Worm (Caenorhabditis elegans): ENCODE measurements around the gene Y37E11AR.7.

Y37E11AR.7 gene

DNA sequence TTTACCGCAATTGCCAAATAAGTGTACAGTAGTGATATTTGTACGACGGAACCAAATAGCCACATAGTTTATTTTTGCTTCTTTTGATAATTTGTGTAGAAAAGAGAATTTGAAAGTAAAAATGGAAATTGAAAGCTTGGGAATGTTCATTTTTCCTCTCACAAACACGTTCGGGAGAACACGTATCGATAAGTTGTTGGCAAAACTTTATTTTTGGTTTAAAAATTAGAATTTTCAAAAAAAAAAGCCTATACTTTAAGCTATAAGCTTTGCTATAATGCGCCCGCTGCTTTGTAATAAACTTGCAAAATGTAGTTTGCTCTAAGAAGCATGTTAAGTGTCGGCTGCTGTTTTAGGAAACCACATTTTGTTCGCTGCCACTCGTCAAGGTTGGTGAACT, at the start of gene Y37E11AR.7:
Gene Y37E11AR.7, minus strand, starts transcription at position 101 of the 400 bp plus-strand sequence.
- TF ChIP-seq unc-62 (GFP tag; optimal IDR thresholded peaks at IDR 0.05): no peak

DNA sequence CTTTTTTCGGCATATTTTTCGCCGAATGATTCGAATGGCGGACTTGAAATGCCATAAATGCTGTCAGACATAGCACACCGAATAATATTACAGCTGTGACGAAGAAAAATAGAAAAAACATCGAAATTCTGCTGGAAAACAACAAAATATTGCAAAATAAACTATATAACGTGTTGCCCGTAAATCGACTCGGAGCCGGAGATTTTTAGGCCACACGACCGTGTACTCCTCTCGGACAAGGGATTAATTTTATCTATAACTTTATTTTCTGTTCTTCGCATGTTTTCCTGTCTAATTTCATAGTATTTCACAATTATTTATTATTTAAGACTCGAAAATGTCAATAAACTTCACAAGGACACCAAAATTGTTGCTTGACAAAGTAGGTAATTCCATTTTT, 48.0 kb upstream of the Y37E11AR.7 start, which contains the start of the genes algn-14 and M02B7.2:
Gene algn-14, minus strand, starts transcription at position 175 of the 400 bp plus-strand sequence.
Gene M02B7.2, plus strand, starts transcription at position 330 of the 400 bp plus-strand sequence.
- TF ChIP-seq unc-62 (GFP tag; optimal IDR thresholded peaks at IDR 0.05): no peak

DNA sequence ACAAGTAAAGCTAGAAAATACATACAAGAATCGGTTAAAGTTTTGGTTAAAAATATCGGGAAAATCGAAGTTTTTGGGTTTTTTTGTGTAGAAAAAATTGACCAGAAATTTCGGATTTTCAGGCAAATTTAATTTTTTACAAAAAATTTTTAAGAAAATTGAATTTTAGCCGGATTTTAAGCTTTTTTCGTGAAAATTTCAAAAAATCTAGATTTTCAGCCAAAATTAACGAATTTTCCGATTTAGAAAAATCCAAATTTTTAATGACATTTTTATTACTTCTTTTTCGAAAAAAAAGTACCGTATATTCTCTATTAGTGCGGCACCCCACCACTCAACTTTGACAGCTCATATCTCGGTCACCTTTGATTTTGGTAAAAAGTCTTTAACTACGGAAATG, 45.7 kb upstream of the Y37E11AR.7 start, which contains the start of gene osm-3:
Gene osm-3, minus strand, starts transcription at position 101 of the 400 bp plus-strand sequence.
- no peak for TF ChIP-seq unc-62 (GFP tag; optimal IDR thresholded peaks at IDR 0.05)

DNA sequence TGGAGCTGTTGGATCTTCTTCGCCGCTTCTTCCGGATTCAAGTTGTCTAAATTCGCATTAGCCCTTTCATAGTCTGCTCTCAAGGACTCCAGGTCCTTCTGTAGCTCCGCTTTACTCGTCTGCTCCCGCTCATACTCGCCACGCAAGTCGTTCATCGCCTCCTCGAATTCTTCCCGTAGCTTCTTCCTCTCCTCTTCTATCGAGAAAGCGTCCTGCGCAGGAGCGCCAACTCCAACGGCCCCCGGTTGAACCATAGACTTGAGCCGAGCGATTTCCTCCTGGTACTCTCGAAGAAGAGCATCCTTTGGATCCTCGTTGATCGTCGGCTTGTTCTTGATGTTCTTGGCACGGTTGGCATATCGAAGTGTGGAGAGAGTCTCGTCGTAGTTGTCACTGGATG, 42.2 kb upstream of the Y37E11AR.7 start:
- no peak for TF ChIP-seq unc-62 (GFP tag; optimal IDR thresholded peaks at IDR 0.05)

DNA sequence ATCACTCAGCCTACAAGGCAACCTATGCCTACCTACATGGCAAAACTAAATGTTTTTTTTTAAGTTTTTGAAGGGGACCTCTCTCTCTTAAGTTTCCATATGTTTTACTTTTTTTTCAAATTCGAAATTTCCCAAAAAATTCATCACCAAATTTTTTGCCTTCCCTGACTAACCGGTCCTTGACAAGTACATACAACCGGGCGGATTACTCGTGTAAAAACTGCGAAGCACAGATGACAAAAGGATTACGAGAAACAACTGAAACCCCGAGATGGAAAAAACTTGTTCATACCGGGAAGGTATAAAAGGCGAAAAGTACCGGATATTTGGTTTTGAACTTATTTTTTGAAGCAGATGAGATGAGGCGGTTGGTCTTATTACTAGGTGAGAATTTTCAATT, 39.2 kb upstream of the Y37E11AR.7 start, which contains the start of gene K09B3.1:
Gene K09B3.1, plus strand, starts transcription at position 301 of the 400 bp plus-strand sequence.
- TF ChIP-seq unc-62 (GFP tag; optimal IDR thresholded peaks at IDR 0.05): no peak

DNA sequence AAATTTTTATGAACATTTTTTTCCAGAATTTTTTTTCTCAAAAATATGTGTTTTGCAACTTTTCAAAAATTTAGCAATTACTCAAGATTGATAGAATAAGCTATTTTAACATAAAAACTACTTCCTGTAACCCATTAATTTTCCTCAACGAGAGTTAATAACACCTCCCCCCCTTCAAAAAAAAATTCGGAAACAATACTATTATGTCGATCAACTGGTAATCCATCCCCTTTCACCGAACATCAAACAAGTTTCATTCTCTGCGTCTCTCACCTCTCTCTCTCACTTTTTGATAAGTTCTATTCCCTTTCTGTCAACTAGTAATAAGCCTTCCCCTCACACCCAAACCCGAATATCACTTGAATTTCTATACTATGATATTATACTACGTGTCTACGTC, 28.7 kb upstream of the Y37E11AR.7 start, which contains the start of gene glct-6:
Gene glct-6, plus strand, starts transcription at position 301 of the 400 bp plus-strand sequence.
- TF ChIP-seq unc-62 (GFP tag; optimal IDR thresholded peaks at IDR 0.05): no peak

DNA sequence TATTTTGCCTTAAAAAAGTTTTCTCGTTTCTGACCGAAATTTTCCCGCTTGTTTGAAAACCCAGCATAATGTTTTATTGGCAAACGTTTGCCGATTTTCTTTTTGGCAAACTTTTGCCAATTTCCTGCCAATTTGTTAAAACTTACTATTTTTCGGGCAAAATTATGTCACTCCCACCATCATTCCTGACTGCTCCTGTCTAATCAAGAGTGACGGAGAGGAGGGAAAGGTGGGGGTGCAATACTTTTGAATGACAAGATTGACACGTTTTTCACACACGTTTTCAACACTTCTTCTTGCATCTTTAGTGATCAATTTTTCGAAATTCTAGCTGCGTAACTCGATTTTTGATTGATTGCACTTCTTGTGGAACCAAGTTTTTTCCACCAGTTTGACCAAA, 26.3 kb upstream of the Y37E11AR.7 start:
- TF ChIP-seq unc-62 (GFP tag; optimal IDR thresholded peaks at IDR 0.05): no peak

DNA sequence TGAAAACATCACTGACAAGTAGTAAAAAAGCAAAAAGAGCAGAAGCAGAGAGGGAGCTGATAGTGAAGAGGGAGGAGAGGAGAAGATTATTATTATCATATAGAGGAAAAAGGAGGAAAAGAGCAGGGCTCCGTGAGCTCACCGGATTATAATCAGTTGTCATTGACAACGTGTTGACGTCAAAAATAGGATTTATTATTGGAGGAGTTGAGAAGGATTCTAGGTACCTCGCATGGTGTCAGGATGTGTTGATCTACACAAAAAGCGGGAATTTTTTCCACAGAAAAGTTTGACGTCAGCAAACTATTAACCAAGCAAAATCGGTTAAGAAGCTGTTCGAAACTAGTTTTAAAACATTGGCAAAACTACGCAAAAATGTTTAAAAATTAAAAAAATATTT, 18.9 kb upstream of the Y37E11AR.7 start:
- TF ChIP-seq unc-62 (GFP tag; optimal IDR thresholded peaks at IDR 0.05): no peak

DNA sequence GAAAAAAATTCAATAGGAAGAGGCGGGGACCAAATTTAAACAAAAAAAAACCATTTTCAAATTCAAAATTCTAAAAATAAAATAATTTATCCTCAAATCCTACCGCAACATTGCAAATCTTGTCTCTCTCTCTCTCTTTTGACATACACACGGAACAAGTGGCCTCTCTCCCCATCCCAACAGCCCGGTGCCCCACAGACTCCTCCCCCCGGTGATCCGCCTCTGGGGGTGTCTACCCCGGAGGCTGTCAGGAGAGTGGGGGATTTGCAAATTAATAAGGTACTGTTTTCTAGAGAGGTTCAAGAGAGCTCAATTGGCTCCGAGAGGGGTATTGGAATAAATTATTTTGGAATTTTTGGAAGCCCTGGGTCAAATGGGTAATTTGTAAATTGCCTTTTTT, 12.5 kb upstream of the Y37E11AR.7 start:
- TF ChIP-seq unc-62 (GFP tag; optimal IDR thresholded peaks at IDR 0.05): no peak

DNA sequence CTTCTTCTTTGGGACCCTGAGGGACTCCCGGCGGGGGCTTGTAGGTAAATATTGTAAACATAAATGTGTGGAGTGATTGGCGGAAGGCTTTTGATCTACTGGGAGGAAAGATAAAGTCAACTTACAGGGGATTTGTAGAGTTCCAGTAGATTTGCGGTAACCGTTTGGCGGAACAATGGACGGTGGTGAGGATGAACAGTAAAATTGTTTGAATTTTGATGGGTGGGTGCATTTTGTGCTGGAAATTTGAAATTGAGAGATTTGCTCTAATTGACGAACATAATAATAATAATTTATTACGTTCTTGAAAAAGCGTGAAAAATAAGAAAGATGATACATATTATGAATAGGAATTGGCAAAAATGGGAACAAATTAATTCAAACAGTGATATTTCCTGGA, 11.3 kb upstream of the Y37E11AR.7 start, which contains the start of gene vab-2:
Gene vab-2, minus strand, starts transcription at position 238 of the 400 bp plus-strand sequence.
- no peak for TF ChIP-seq unc-62 (GFP tag; optimal IDR thresholded peaks at IDR 0.05)

DNA sequence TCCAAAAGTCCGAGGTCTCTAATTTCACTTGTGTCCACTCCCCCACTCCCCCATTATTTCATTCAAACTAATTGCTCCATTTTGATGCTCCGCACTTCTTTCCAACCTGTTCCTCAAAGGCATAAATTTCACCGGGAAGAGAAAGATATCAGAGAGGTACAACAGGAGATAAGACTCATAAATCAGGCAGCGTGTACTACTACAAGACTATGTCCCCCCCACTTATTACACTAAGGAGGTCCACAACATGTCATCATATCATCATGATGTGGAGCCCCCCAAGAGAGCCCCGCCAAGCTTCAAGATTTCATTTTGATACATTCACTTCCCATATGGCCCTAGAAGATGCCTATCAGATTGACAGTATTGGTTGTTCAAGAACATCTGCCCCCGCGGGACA, 10.2 kb upstream of the Y37E11AR.7 start:
- TF ChIP-seq unc-62 (GFP tag; optimal IDR thresholded peaks at IDR 0.05): no peak

DNA sequence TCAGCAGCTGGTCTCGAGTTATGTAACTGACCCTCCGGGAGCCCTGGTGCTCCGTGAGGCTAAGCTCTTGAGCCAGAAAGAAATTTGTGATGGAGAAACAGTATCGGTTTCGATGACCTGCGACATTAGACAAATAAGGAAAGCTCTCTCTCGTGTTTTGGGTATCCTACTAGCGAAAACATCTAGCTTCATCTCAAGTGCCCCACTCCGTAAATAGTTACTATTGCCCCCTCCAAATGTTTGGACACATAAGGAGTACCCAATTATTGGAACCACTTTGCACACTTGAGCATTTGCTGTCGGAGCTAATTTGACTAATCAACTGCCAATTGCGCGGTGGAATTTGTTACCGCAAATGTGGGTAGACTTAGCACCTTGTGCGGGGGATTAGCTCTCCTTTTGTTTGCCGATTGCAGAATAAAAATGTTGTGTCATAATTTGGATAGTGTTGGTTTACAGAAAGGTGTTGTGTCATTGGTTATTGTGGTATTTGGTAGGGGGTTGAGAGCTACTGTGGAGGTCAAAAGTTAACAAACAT, 8.8 kb upstream of the Y37E11AR.7 start:
- no peak for TF ChIP-seq unc-62 (GFP tag; optimal IDR thresholded peaks at IDR 0.05)

DNA sequence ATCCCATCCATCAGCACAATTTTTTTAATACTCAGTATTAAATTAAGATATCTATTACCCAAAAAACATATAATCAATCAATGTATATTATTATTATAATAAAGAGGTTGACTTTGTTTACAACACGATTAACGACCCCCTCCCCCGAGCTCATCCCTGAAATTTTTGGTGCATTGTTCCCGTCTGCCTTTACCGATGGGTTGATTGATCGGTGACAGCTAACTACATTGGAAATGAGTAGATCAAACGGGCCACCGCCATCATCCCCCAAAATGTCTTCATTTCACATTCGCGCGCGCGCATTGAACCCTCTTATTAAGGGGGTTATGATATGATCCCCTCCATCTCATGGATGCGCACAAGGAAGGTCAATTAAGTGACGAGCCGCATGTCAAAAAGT, 4.6 kb upstream of the Y37E11AR.7 start:
- TF ChIP-seq unc-62 (GFP tag; optimal IDR thresholded peaks at IDR 0.05): no peak

DNA sequence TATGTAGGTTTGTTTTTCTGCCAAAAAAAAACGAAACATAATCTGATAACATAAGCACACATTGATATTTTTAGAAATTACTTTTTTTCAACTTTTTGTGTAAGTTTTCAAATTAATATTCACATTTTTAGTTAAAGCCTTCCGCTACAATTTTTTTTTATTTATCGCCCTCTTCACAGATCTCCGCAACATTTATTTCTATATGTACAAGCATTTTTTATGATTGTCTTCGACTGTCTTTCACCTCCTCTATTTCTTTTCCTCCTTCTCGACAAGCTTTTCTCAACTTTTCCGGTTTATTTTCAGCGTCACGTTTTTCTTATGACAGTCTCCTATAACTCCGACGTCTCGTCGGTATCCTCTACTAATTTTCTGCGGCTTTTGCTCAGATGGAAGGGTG, 666 bp upstream of the Y37E11AR.7 start, which contains the start of gene best-20:
Gene best-20, plus strand, starts transcription at position 301 of the 400 bp plus-strand sequence.
- no peak for TF ChIP-seq unc-62 (GFP tag; optimal IDR thresholded peaks at IDR 0.05)

DNA sequence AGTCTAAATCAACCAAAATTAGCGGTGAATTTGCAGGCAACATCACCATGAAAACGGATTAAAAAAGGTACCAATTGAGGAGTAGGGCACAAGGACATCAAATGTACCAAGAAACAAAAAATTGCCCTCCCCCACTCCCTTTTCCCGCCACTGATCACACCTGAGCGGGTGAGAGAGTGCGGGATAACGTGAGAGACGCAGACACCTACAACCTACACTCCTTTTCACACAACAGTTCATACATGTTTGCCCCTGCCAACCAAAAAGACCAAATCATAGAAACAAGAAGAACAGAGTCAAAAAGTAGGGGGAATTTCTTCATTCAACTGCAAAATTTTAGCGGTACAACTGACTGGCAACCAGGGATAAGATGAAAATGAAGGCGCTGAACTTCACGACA, 3.0 kb downstream of the Y37E11AR.7 start:
- no peak for TF ChIP-seq unc-62 (GFP tag; optimal IDR thresholded peaks at IDR 0.05)

DNA sequence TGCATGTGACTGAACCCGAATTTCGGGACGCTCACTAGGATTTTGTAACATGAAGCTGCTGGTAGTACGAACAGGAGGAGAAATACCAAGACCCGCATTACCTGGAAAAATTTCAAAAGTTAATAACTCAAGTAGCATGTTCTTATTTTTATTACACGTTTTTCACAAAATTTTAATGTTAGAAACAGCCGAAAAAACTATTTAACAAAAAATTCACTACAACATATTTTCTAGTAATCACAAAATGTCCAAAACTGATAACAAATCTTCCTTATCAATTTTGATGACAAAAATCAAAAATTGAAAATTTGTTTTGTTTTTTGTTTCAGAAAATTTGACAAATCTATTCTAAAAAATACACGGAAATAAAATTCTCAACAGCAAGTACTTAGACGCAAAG, 4.3 kb downstream of the Y37E11AR.7 start, which contains the start of gene ugt-45:
Gene ugt-45, minus strand, starts transcription at position 101 of the 400 bp plus-strand sequence.
- TF ChIP-seq unc-62 (GFP tag; optimal IDR thresholded peaks at IDR 0.05): no peak

DNA sequence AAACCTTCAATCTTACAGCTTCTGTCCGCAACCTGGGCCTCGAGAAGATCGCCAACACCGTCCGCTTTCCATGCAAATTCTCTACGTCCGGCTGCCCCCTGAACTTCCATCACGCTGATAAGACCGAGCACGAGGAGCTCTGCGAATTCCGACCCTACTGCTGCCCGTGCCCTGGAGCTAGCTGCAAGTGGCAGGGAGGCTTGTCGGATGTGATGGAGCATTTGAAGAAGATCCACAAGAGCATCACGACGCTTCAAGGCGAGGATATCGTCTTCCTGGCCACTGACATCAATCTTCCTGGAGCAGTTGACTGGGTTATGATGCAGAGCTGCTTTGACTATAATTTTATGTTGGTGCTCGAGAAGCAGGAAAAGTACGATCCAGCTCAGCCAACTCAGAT, 9.4 kb downstream of the Y37E11AR.7 start:
- no peak for TF ChIP-seq unc-62 (GFP tag; optimal IDR thresholded peaks at IDR 0.05)
